Fruit fly (Drosophila melanogaster): ENCODE data around the gene CG31633.

CG31633 gene

dm6 chr2L:6656264-6656676 lies at the start of gene CG31633:
CG31633 (minus strand) TSS chr2L:6656321.
- TF ChIP-seq CG7101 (tag; optimal IDR thresholded peaks at IDR 0.05) (no peak), CG1620 (GFP tag; optimal IDR thresholded peaks at IDR 0.05) (no peak), CG5204 (GFP tag; optimal IDR thresholded peaks at IDR 0.05) (no peak), CG14711 (tag; optimal IDR thresholded peaks at IDR 0.05) (no peak), CG7045 (GFP tag; optimal IDR thresholded peaks at IDR 0.05) (no peak), Hr96 (GFP tag; optimal IDR thresholded peaks at IDR 0.05) (no peak), bab1 (GFP tag; optimal IDR thresholded peaks at IDR 0.05) (no peak), Mnt (GFP tag; optimal IDR thresholded peaks at IDR 0.05) (no peak), Crg-1 (GFP tag; optimal IDR thresholded peaks at IDR 0.05) (no peak), CG11617 (GFP tag; optimal IDR thresholded peaks at IDR 0.05) (no peak), toe (GFP tag; optimal IDR thresholded peaks at IDR 0.05) (no peak), cnc (optimal IDR thresholded peaks at IDR 0.05) (no peak), kay (GFP tag; ENCODE audit: borderline replicate concordance) (no peak), cic (GFP tag; optimal IDR thresholded peaks at IDR 0.05) (no peak), pad (GFP tag; optimal IDR thresholded peaks at IDR 0.05) (no peak), CG33017 (tag; optimal IDR thresholded peaks at IDR 0.05) (no peak)

dm6 chr2L:6705081-6705480 lies 49.0 kb upstream of the CG31633 start:
- TF ChIP-seq cnc (optimal IDR thresholded peaks at IDR 0.05) (no peak), CG12768 (GFP tag; optimal IDR thresholded peaks at IDR 0.05) (no peak), CG33017 (tag; optimal IDR thresholded peaks at IDR 0.05) (no peak), CG1620 (GFP tag; optimal IDR thresholded peaks at IDR 0.05) (no peak)

- TF ChIP-seq kay (GFP tag; ENCODE audit: borderline replicate concordance) (no peak), CG7101 (tag; optimal IDR thresholded peaks at IDR 0.05) (no peak), pad (GFP tag; optimal IDR thresholded peaks at IDR 0.05) (no peak)
Observed at dm6 chr2L:6701409-6702199, 45.5 kb upstream of the CG31633 start.

- no peak for TF ChIP-seq Hr96 (GFP tag; optimal IDR thresholded peaks at IDR 0.05)
- TF ChIP-seq CG11617 (GFP tag; optimal IDR thresholded peaks at IDR 0.05), result no peak
- TF ChIP-seq CG1620 (GFP tag; optimal IDR thresholded peaks at IDR 0.05), result no peak
- no peak for TF ChIP-seq pad (GFP tag; optimal IDR thresholded peaks at IDR 0.05)
- TF ChIP-seq Clk (GFP tag; optimal IDR thresholded peaks at IDR 0.05), result no peak
- no peak for TF ChIP-seq cic (GFP tag; optimal IDR thresholded peaks at IDR 0.05)
- TF ChIP-seq bab1 (GFP tag; optimal IDR thresholded peaks at IDR 0.05), result no peak
- no peak for TF ChIP-seq CG33017 (tag; optimal IDR thresholded peaks at IDR 0.05)
- no peak for TF ChIP-seq kay (GFP tag; ENCODE audit: borderline replicate concordance)
- TF ChIP-seq toe (GFP tag; optimal IDR thresholded peaks at IDR 0.05), result no peak
- no peak for TF ChIP-seq Crg-1 (GFP tag; optimal IDR thresholded peaks at IDR 0.05)
- TF ChIP-seq Mnt (GFP tag; optimal IDR thresholded peaks at IDR 0.05), result no peak
- no peak for TF ChIP-seq ovo (GFP tag; optimal IDR thresholded peaks at IDR 0.05)
- TF ChIP-seq CG12768 (GFP tag; optimal IDR thresholded peaks at IDR 0.05), result no peak
- no peak for TF ChIP-seq cnc (optimal IDR thresholded peaks at IDR 0.05)
- TF ChIP-seq CG7045 (GFP tag; optimal IDR thresholded peaks at IDR 0.05), result no peak
- no peak for TF ChIP-seq tj (GFP tag; optimal IDR thresholded peaks at IDR 0.05)
- TF ChIP-seq CG7101 (tag; optimal IDR thresholded peaks at IDR 0.05), result no peak
Observed at dm6 chr2L:6700742-6701141, 44.6 kb upstream of the CG31633 start.

dm6 chr2L:6698387-6698786 lies 42.3 kb upstream of the CG31633 start:
- TF ChIP-seq bab1 (GFP tag; optimal IDR thresholded peaks at IDR 0.05) (no peak), CG1620 (GFP tag; optimal IDR thresholded peaks at IDR 0.05) (no peak), CG5204 (GFP tag; optimal IDR thresholded peaks at IDR 0.05) (no peak), Clk (GFP tag; optimal IDR thresholded peaks at IDR 0.05) (no peak), Mnt (GFP tag; optimal IDR thresholded peaks at IDR 0.05) (no peak), pad (GFP tag; optimal IDR thresholded peaks at IDR 0.05) (no peak), Hr96 (GFP tag; optimal IDR thresholded peaks at IDR 0.05) (no peak), CG33017 (tag; optimal IDR thresholded peaks at IDR 0.05) (no peak), CG7045 (GFP tag; optimal IDR thresholded peaks at IDR 0.05) (no peak)

- no peak for TF ChIP-seq CG7045 (GFP tag; optimal IDR thresholded peaks at IDR 0.05)
- no peak for TF ChIP-seq kay (GFP tag; ENCODE audit: borderline replicate concordance)
- TF ChIP-seq cnc (optimal IDR thresholded peaks at IDR 0.05), result no peak
- no peak for TF ChIP-seq Crg-1 (GFP tag; optimal IDR thresholded peaks at IDR 0.05)
- no peak for TF ChIP-seq tj (GFP tag; optimal IDR thresholded peaks at IDR 0.05)
- TF ChIP-seq Clk (GFP tag; optimal IDR thresholded peaks at IDR 0.05), result no peak
- no peak for TF ChIP-seq CG5204 (GFP tag; optimal IDR thresholded peaks at IDR 0.05)
- TF ChIP-seq CG11617 (GFP tag; optimal IDR thresholded peaks at IDR 0.05), result no peak
- TF ChIP-seq Hr96 (GFP tag; optimal IDR thresholded peaks at IDR 0.05), result no peak
- no peak for TF ChIP-seq CG12768 (GFP tag; optimal IDR thresholded peaks at IDR 0.05)
- no peak for TF ChIP-seq CG1620 (GFP tag; optimal IDR thresholded peaks at IDR 0.05)
- no peak for TF ChIP-seq pad (GFP tag; optimal IDR thresholded peaks at IDR 0.05)
- no peak for TF ChIP-seq CG14711 (tag; optimal IDR thresholded peaks at IDR 0.05)
- no peak for TF ChIP-seq toe (GFP tag; optimal IDR thresholded peaks at IDR 0.05)
- no peak for TF ChIP-seq cic (GFP tag; optimal IDR thresholded peaks at IDR 0.05)
- TF ChIP-seq bab1 (GFP tag; optimal IDR thresholded peaks at IDR 0.05), result no peak
- no peak for TF ChIP-seq CG33017 (tag; optimal IDR thresholded peaks at IDR 0.05)
- no peak for TF ChIP-seq CG7101 (tag; optimal IDR thresholded peaks at IDR 0.05)
- TF ChIP-seq Mnt (GFP tag; optimal IDR thresholded peaks at IDR 0.05), result no peak
- TF ChIP-seq ovo (GFP tag; optimal IDR thresholded peaks at IDR 0.05), result no peak
Observed at dm6 chr2L:6696229-6696628, 40.1 kb upstream of the CG31633 start.
